Worm (Caenorhabditis elegans) whole organism, L4 larva: Measurements from ENCODE around the gene nstp-6.

ENCODE experiments used
- aha-1 ChIP-seq: fragments of 150-350 bp; peaks from one replicate; lab custom pipeline; 2014; ENCODE audit warnings: missing biosample characterization, missing genetic modification characterization
- aly-2 ChIP-seq: sonication (generic microtip); optimal IDR thresholded peaks from 2 replicates; lab custom pipeline; 2018; ENCODE audit warnings: missing biosample characterization, missing genetic modification characterization
- ceh-82 ChIP-seq: sonication (generic microtip); optimal IDR thresholded peaks from 2 replicates; lab custom pipeline; 2017; ENCODE audit warnings: missing biosample characterization, missing genetic modification characterization
- ces-1 ChIP-seq: fragments of 150-350 bp; sonication (generic microtip); optimal IDR thresholded peaks from 4 replicates; lab custom pipeline; 2014; ENCODE audit warnings: missing biosample characterization, missing genetic modification reagents, missing genetic modification characterization
- dmd-6 ChIP-seq: fragments of 200-800 bp; sonication (Bioruptor generic); IDR thresholded peaks from 2 replicates; pipeline ENCODE4 v1.3.6; 2022; ENCODE audit warnings: missing genetic modification reagents, missing genetic modification characterization, missing compliant biosample characterization
- dmd-8 ChIP-seq: fragments of 200-800 bp; sonication (Bioruptor generic); IDR thresholded peaks from 2 replicates; pipeline ENCODE4 v1.3.6; 2022; ENCODE audit warnings: missing genetic modification characterization, missing compliant biosample characterization
- nhr-77 ChIP-seq: fragments of 150-350 bp; optimal IDR thresholded peaks from 2 replicates; lab custom pipeline; 2014; ENCODE audit warnings: missing biosample characterization, missing genetic modification characterization
- snpc-4 ChIP-seq: fragments of 150-350 bp; optimal IDR thresholded peaks from 2 replicates; lab custom pipeline; 2014; ENCODE audit warnings: missing biosample characterization, missing genetic modification characterization

DNA sequence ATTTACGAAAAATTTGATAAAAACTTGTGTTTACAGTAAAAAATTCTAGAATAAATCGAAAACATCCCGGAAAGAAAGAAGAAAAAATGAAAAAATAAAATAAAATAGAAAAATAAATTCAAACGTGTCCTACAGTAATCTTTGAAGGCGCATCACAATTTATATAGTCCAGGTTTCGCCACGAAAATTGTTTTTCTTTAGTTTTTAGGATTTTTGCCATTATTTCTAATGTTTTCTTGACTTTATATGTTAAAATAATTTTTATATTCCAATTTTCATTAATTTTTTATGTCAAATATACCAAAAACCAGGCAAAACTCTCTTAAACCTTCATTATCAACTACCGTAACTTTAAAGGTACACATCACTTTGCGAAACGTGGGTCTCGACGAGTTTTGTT, 29.8 kb downstream of the nstp-6 start:
- TF ChIP-seq nhr-77 (tag; lab: Kevin White, UChicago) (no peak), ceh-82 (tag; lab: Kevin White, UChicago) (no peak), dmd-8 (no peak), aha-1 (no peak), dmd-6 (GFP tag; lab: Robert Waterston, UW) (no peak), snpc-4 (tag; lab: Kevin White, UChicago) (no peak), ces-1 (GFP tag; lab: Kevin White, UChicago) (no peak), aly-2 (no peak)
